Worm (Caenorhabditis elegans) whole organism, late embryonic: Measurements from ENCODE around the gene F08F1.4.

Experiments
- F13H6.1 ChIP-seq: sonication (generic microtip); optimal IDR thresholded peaks from 2 replicates; lab custom pipeline; 2016; ENCODE audit warnings: missing genetic modification characterization, missing compliant biosample characterization
- ama-1 ChIP-seq: fragments of 150-350 bp; optimal IDR thresholded peaks from 2 replicates; lab custom pipeline; 2014
- ceh-24 ChIP-seq: sonication (generic microtip); optimal IDR thresholded peaks from 2 replicates; lab custom pipeline; 2016; ENCODE audit warnings: mild to moderate bottlenecking, missing genetic modification characterization, missing compliant biosample characterization
- ceh-30 ChIP-seq: fragments of 150-350 bp; optimal IDR thresholded peaks from 2 replicates; lab custom pipeline; 2014; ENCODE audit warnings: missing biosample characterization, missing genetic modification characterization
- nhr-11 ChIP-seq: fragments of 150-350 bp; optimal IDR thresholded peaks from 2 replicates; lab custom pipeline; 2014; ENCODE audit warnings: missing biosample characterization, missing genetic modification characterization
- pha-2 ChIP-seq: sonication (generic microtip); optimal IDR thresholded peaks from 2 replicates; lab custom pipeline; 2017; ENCODE audit warnings: mild to moderate bottlenecking, missing genetic modification characterization, missing compliant biosample characterization
- tbx-7 ChIP-seq: sonication (generic microtip); optimal IDR thresholded peaks from 2 replicates; lab custom pipeline; 2016; ENCODE audit warnings: missing genotype, missing genetic modification characterization, missing compliant biosample characterization
- unc-55 ChIP-seq: sonication (generic microtip); optimal IDR thresholded peaks from 2 replicates; lab custom pipeline; 2017; ENCODE audit warnings: missing biosample characterization, missing genetic modification reagents, missing genetic modification characterization

DNA sequence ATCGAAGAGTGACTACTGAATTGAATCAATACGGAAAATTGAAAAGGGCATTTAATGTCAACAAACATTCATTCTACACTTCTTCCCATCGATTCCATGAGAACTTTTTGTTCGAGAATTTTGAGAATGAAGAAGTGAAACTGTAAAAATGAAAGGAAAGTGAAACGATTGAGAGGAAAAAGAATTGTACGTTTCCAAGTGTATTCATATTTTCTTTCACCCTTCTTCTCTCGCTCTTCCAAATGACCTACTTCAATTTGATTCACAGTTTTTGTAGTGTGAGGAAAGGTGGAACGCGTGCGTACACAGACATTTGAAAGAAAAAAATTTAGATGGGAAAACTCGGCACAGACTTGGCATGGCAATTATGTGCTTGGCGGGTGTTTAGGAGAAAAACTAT is 11.1 kb downstream of the F08F1.4 start:
- no peak for TF ChIP-seq ama-1 (lab: Kevin White, UChicago)
- no peak for TF ChIP-seq tbx-7
- TF ChIP-seq pha-2 (tag; lab: Kevin White, UChicago) = no peak
- no peak for TF ChIP-seq nhr-11 (tag; lab: Kevin White, UChicago)
- no peak for TF ChIP-seq unc-55
- TF ChIP-seq ceh-24 = no peak
- TF ChIP-seq F13H6.1 (tag; lab: Kevin White, UChicago) = no peak
- TF ChIP-seq ceh-30 (tag; lab: Kevin White, UChicago) = no peak
